Worm (Caenorhabditis elegans) whole organism, L3 larva: ENCODE measurements around the gene gst-30.

ENCODE experiments used
- ama-1 ChIP-seq: fragments of 150-350 bp; optimal IDR thresholded peaks from 2 replicates; lab custom pipeline; 2018
- nhr-12 ChIP-seq: fragments of 150-350 bp; optimal IDR thresholded peaks from 2 replicates; lab custom pipeline; 2014; ENCODE audit warnings: missing biosample characterization, missing genetic modification characterization
- nhr-237 ChIP-seq: fragments of 150-350 bp; optimal IDR thresholded peaks from 2 replicates; lab custom pipeline; 2014; ENCODE audit warnings: missing biosample characterization, missing genetic modification characterization
- sea-2 ChIP-seq: fragments of 150-350 bp; sonication (generic microtip); optimal IDR thresholded peaks from 4 replicates; lab custom pipeline; 2014; ENCODE audit warnings: missing biosample characterization, missing genetic modification reagents, missing genetic modification characterization
- skn-1 ChIP-seq: fragments of 150-350 bp; optimal IDR thresholded peaks from 2 replicates; lab custom pipeline; 2014; ENCODE audit warnings: missing biosample characterization, missing genetic modification characterization
- ztf-11 ChIP-seq: fragments of 150-350 bp; optimal IDR thresholded peaks from 2 replicates; lab custom pipeline; 2014; ENCODE audit warnings: missing biosample characterization, missing genetic modification characterization

- no peak for TF ChIP-seq sea-2
- no peak for TF ChIP-seq ztf-11 (tag; lab: Kevin White, UChicago)
- TF ChIP-seq nhr-12 (tag; lab: Kevin White, UChicago), result no peak
- TF ChIP-seq nhr-237, result no peak
- no peak for TF ChIP-seq skn-1 (tag; lab: Kevin White, UChicago)
- no peak for TF ChIP-seq ama-1 (lab: Kevin White, UChicago)
These were observed 664 bp upstream of the gst-30 start, which contains the start of gene ZK546.5 for ce11 chrII:4935518-4935917.
